Worm (Caenorhabditis elegans): Measurements from ENCODE around the gene str-176.

str-176 gene

DNA sequence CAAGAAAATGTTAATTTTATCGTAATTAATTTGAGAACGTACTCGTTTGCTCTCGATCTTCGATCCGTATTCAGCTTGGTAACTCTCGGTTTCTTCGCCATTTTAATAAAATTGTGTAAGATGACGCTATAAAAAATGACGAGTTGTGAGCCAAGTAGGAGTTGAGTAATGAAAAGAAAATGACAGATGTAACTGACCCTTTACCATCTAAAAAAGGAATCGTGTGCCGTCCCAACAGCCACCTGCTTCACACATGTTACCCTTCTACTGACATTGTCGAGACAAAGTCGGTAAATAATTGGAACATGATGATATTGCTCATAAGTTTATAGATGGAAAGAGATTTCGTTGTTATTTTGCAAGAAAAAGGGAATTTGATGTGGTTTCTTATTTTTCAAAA, 15.7 kb upstream of the str-176 start, which contains the start of gene hlh-12:
Gene hlh-12, minus strand, starts transcription at position 101 of the 400 bp plus-strand sequence.
- TF ChIP-seq him-1 (tag; optimal IDR thresholded peaks at IDR 0.05) (no peak), W03F9.2 (tag; optimal IDR thresholded peaks at IDR 0.05) (no peak), dao-5 (tag; optimal IDR thresholded peaks at IDR 0.05) (no peak)

DNA sequence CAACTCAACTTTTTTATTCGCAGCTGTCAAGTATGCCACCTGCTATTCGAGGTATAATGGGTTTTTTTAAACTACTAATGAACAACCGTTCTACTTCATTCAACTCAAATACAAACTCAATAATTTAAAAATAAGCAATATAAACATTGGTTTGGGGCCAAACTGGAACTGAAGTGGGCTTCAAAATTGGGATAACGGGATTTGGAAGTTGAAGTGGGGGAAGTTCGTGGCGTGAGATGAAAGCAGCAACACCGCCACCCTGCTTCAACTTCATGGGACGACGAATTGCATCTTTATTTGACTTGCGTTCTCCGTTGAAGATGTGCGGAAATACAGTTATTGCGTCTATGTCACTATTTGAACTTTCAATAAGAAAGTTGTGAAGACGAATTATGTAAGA, 14.9 kb upstream of the str-176 start:
- no peak for TF ChIP-seq dao-5 (tag; optimal IDR thresholded peaks at IDR 0.05)

DNA sequence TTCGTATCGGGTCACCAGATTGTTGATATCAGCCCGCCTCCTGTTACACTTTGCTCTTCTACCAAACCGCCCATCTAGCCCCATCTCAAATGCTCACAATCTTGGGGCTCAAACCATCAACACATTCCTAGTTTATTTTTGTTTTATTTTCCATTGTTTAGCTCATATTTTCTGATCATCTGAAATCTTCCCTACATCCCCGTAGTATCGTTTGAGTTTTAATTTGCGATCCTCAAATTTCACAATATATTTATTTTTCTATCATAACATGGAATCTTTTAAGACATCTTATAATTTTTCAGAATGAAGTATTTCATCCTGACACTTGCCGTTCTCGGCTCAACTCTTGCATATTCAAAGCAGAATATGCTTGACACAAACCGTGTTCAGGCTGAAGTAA, 13.3 kb upstream of the str-176 start, which contains the start of gene spp-10:
Gene spp-10, plus strand, starts transcription at position 301 of the 400 bp plus-strand sequence.
- TF ChIP-seq him-1 (tag; optimal IDR thresholded peaks at IDR 0.05) (no peak), dao-5 (tag; optimal IDR thresholded peaks at IDR 0.05) (no peak), W03F9.2 (tag; optimal IDR thresholded peaks at IDR 0.05) (no peak)

DNA sequence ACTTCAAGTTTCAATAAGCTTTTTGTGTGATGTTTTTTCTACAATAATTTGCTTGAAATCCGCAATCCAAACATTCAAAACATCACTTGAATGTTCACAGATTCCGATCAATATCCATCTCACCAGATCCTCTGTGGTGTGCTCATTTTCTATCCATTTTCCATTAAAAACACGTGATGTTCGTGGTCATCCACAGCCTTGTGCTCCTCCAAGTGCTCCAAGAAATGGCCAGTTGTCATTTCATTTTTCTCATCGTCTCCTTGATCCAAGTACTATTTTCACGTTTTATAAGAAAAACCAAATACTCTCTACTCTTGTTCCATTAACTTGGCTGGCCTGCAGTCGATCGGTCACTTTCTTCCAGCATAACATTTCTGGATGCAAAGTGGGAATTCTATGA, 12.6 kb upstream of the str-176 start:
- TF ChIP-seq W03F9.2 (tag; optimal IDR thresholded peaks at IDR 0.05) (no peak), dao-5 (tag; optimal IDR thresholded peaks at IDR 0.05) (no peak), him-1 (tag; optimal IDR thresholded peaks at IDR 0.05) (no peak)

DNA sequence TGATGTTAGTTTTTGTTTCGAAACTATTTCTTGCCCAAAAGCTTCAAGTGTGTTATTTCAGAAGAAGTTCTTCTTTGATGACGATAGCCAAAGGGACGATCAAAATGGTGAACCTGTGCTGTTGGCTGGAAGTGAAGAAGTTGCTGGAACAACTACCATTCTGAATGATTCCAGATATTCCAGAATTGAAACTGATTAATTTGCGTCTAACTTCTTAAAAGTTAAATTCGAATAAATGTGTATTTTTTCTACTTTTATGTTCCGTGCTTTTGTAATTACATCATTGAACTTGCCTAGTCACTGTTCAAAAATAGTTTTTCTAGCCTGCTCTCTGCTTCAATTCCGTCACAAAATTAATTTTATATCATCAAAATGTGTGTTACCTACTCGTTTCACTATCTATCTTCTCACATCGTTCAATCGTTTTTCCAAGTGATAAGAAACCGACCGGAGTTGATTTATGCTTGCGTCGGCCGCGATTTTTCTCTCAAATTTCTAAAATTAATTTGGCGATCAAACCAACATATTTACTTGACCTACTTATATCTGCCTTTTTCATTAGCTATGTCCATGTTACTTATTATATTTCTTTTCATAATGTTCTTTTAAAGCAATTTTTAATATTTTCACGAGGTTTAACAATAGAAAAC, 11.5 kb upstream of the str-176 start:
- TF ChIP-seq W03F9.2 (tag; optimal IDR thresholded peaks at IDR 0.05) (no peak), dao-5 (tag; optimal IDR thresholded peaks at IDR 0.05) (no peak), him-1 (tag; optimal IDR thresholded peaks at IDR 0.05) (no peak)

DNA sequence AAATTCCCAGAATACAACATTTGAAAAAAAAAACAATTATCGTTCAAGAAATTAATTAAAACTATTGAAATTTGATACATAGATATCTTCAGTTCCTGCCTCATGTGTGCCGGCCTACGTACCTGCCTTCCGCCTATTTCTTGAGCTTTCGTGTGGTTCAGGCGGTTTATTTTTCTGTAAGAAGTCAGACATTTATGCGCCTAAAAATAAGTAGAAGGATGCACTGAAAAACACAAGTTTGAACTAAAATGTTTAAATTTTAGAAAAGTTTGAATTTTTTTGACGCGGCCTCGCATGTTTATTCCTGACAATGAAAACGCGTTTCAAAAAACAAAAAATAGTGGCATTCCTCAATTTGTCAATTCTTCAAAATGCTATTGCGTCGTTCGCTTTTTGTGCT, 10.1 kb upstream of the str-176 start, which contains the start of gene C28C12.11:
Gene C28C12.11, plus strand, starts transcription at position 301 of the 400 bp plus-strand sequence.
- TF ChIP-seq him-1 (tag; optimal IDR thresholded peaks at IDR 0.05) (no peak), W03F9.2 (tag; optimal IDR thresholded peaks at IDR 0.05) (no peak), dao-5 (tag; optimal IDR thresholded peaks at IDR 0.05) (no peak)

DNA sequence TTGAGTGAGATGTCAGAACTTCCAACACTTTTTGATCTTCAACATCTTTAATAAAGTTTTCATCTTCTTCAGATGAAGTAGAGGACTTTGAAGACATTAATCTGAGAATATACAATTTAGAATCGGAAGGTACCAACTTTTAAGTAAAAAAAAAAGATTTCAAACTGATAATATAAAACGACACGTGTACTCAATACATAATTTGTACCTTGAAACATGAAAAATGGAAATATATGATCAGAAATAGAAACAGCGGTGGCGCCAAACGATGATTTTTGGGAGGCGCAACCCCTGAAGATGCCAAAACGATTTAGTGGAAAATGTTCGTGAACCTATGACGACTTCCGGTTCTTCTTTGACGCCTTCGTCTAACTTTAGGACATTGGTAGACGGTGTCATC, 8.9 kb upstream of the str-176 start, which contains the start of gene oat-1:
Gene oat-1, minus strand, starts transcription at position 101 of the 400 bp plus-strand sequence.
- no peak for TF ChIP-seq W03F9.2 (tag; optimal IDR thresholded peaks at IDR 0.05)
- TF ChIP-seq dao-5 (tag; optimal IDR thresholded peaks at IDR 0.05): no peak
- TF ChIP-seq him-1 (tag; optimal IDR thresholded peaks at IDR 0.05): no peak

DNA sequence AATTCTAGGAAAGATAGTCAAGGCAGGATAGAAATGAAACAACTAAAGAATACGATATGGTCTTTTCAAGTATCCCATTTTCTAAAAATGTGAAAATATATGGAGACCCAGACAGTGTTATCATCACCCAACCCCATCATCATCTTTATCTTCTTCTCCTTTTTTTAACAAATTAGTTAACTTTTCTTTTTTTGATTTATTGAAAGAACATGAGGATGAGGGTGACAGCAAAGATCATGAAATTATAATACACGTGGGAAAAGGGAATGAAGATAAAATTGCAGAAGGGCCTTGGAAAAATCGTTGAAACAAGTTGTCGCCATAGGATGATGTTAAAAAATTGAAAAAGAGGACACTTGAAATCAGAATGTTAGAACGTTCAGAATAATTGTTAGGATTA, 571 bp upstream of the str-176 start:
- TF ChIP-seq W03F9.2 (tag; optimal IDR thresholded peaks at IDR 0.05) (no peak), dao-5 (tag; optimal IDR thresholded peaks at IDR 0.05) (no peak), him-1 (tag; optimal IDR thresholded peaks at IDR 0.05) (no peak)

DNA sequence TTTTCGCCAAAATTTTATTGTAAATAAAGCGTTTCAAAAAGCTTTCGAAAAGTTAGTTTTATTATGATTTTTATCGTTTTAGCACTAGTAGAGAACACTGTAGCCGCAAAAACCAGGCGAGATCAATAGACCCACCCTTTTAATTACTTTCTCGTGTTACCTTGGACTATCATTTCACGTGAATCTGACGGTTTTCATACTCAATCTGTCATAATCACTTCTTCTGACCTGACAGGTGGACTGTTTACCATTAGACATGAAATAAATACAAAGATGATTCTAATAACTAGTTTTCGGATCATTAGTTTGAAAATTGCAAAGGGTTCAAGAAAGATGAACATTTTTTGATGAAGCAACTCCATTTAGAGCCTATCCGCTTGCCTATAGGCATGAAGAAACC, 547 bp downstream of the str-176 start:
- TF ChIP-seq W03F9.2 (tag; optimal IDR thresholded peaks at IDR 0.05) (no peak), dao-5 (tag; optimal IDR thresholded peaks at IDR 0.05) (no peak), him-1 (tag; optimal IDR thresholded peaks at IDR 0.05) (no peak)

DNA sequence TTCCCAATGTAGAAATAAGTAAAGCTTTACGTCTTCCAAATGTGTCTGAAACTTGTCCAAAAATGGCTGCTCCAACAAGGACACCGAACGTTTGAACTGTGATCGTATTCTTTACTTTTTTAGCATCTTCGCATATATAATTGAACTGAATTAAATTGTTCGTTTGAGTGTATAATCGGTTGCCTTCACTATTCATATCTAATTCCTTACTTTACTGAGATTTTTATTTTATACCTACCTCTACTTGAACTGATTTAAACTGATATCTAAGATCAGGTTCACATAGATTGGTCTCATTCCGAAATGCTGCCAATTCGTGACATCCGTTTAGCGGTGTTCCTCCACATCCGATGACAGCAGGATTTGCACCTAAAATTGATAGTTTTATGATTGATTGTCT, 1.2 kb downstream of the str-176 start:
- TF ChIP-seq dao-5 (tag; optimal IDR thresholded peaks at IDR 0.05): no peak
- TF ChIP-seq W03F9.2 (tag; optimal IDR thresholded peaks at IDR 0.05): no peak
- no peak for TF ChIP-seq him-1 (tag; optimal IDR thresholded peaks at IDR 0.05)

DNA sequence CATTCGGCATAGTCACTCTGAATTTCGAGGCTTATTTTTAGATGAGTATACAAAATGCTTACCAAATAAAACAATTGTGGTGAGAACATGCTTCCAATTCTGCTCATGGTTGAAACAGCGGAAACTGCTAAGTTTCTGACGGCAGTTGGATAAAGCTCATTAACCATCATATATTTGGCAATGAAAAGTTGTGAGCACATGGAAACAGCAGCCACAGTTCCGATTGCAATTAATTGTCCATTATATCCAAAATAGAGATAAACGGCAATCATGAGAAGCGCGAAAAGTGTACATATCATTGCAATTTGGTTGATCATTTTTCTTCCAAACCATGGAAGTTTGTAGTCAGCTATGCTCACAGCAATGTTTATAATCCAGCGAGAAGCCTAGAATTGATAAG, 2.4 kb downstream of the str-176 start:
- TF ChIP-seq dao-5 (tag; optimal IDR thresholded peaks at IDR 0.05) (no peak), him-1 (tag; optimal IDR thresholded peaks at IDR 0.05) (no peak), W03F9.2 (tag; optimal IDR thresholded peaks at IDR 0.05) (no peak)

DNA sequence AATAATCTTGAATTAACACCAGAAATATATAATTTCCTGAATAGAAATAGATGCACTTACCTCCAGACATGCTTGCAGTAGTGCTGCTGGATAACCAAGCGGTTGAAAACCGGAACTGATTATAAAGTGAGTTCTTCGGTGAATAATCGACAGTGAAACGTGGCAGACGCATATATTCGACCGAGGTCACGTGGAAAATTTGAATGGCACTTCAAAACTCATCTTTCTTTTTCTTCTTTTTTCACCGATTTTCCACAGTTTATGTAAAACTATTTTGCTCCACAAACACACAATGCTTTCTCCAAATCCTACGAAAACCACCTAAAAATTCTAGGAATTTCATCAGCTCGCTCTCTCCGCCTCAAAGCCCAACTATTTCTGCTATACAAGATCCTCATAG, 3.4 kb downstream of the str-176 start, which contains the start of gene ant-1.4:
Gene ant-1.4, minus strand, starts transcription at position 101 of the 400 bp plus-strand sequence.
- TF ChIP-seq him-1 (tag; optimal IDR thresholded peaks at IDR 0.05) (no peak), W03F9.2 (tag; optimal IDR thresholded peaks at IDR 0.05) (no peak), dao-5 (tag; optimal IDR thresholded peaks at IDR 0.05) (no peak)

DNA sequence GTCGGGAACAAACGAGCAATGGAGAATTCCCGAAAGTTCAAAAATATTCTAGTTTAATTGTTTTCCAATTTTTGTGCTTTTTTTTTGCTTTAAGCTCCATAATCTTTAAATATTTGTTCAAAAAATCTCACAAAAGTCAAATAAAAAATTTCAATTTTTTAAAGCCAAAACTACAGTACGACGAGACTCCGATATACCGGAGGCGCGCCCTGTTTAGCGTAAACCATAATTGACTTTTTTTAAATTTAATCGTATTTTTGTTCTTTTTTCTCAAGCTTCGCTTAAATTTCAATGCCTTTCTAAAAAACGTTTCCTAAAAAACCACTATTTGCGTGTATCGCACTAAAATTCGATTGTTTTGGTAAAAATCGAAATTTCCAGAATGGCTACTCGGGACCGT, 6.7 kb downstream of the str-176 start, which contains the start of gene syx-4:
Gene syx-4, plus strand, starts transcription at position 382 of the 400 bp plus-strand sequence.
- TF ChIP-seq dao-5 (tag; optimal IDR thresholded peaks at IDR 0.05) (no peak), W03F9.2 (tag; optimal IDR thresholded peaks at IDR 0.05) (no peak), him-1 (tag; optimal IDR thresholded peaks at IDR 0.05) (no peak)

DNA sequence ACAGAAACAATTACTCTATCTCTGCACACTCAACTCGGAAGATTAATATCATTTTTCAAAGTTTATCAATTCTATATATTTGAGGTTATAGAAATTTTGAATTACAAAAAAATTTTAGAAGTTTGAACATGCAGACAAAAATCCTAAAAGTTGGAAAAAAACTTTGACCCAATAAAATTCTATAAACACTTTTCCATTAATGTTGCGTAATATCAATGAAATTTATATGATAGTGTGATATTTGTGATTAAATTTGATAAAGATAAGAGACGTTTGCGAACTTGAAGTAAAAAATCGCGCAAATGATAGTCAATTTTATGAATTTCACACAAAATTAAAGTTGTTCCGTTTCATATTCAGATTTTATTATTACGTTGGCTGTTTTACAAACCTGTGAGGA, 9.5 kb downstream of the str-176 start:
- TF ChIP-seq him-1 (tag; optimal IDR thresholded peaks at IDR 0.05) (no peak), dao-5 (tag; optimal IDR thresholded peaks at IDR 0.05) (no peak), W03F9.2 (tag; optimal IDR thresholded peaks at IDR 0.05) (no peak)

DNA sequence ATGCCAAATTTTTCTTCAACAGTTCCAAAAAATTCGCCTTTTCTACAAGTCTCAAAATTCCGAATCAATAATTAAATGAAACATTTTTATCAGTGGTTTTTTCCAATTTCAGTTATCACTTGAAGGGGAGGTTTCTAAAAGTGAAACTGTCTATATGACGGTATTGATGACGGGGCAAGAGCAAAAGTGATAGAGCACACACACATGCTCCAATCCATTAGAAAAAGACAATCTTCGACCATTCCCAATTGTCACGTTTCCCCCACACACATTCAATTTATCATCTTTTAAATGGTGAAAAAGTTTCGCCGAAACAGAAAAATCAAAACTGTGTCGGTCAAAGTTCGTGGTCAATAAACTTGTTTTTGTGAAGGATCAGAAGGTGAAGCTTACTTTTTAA, 10.4 kb downstream of the str-176 start:
- TF ChIP-seq dao-5 (tag; optimal IDR thresholded peaks at IDR 0.05) (no peak), W03F9.2 (tag; optimal IDR thresholded peaks at IDR 0.05) (no peak), him-1 (tag; optimal IDR thresholded peaks at IDR 0.05) (no peak)

All from whole organism, L4/young adult.